Fruit fly (Drosophila melanogaster) whole organism, pupa: ENCODE measurements around the gene Taf4.

Experiments used
- CG12605 ChIP-seq: fragments of 200-800 bp; sonication (Bioruptor generic); IDR thresholded peaks from 2 replicates; pipeline ENCODE4 v1.3.6; 2022; ENCODE audit warnings: missing biosample characterization, missing genetic modification characterization
- CG13204 ChIP-seq: fragments of 200-800 bp; sonication (Bioruptor generic); optimal IDR thresholded peaks from 2 replicates; lab custom pipeline; 2018; ENCODE audit warnings: missing biosample characterization, mild to moderate bottlenecking, missing genetic modification characterization, moderate library complexity
- CG17806 ChIP-seq: fragments of 200-800 bp; sonication (Bioruptor generic); optimal IDR thresholded peaks from 2 replicates; lab custom pipeline; 2018; ENCODE audit warnings: missing biosample characterization, mild to moderate bottlenecking, missing genetic modification characterization, moderate library complexity
- CG32121 ChIP-seq: fragments of 200-800 bp; sonication (Bioruptor generic); IDR thresholded peaks from 2 replicates; pipeline ENCODE4 v1.3.6; 2022; ENCODE audit warnings: missing biosample characterization, missing genetic modification characterization
- CG34367 ChIP-seq: fragments of 200-800 bp; sonication (Bioruptor generic); optimal IDR thresholded peaks from 2 replicates; lab custom pipeline; 2018; ENCODE audit warnings: missing biosample characterization, mild to moderate bottlenecking, missing genetic modification characterization
- CG4496 ChIP-seq: fragments of 200-800 bp; sonication (Bioruptor generic); IDR thresholded peaks from 3 replicates; pipeline ENCODE4 v1.3.6; 2022; ENCODE audit warnings: missing biosample characterization, missing genetic modification characterization
- CG8159 ChIP-seq: fragments of 200-800 bp; sonication (Bioruptor generic); optimal IDR thresholded peaks from 3 replicates; lab custom pipeline; 2018; ENCODE audit warnings: missing biosample characterization, mild to moderate bottlenecking, missing genetic modification characterization, moderate library complexity
- D1 ChIP-seq: fragments of 200-800 bp; sonication (Bioruptor generic); optimal IDR thresholded peaks from 2 replicates; lab custom pipeline; 2018; ENCODE audit warnings: missing biosample characterization, mild to moderate bottlenecking, missing genetic modification characterization, moderate library complexity
- EcR ChIP-seq: fragments of 200-800 bp; sonication (Bioruptor generic); optimal IDR thresholded peaks from 3 replicates; lab custom pipeline; 2019; ENCODE audit warnings: missing biosample characterization, missing genetic modification characterization, mild to moderate bottlenecking, moderate library complexity, missing genetic modification reagents
- Pif1A ChIP-seq: fragments of 200-800 bp; sonication (Bioruptor generic); optimal IDR thresholded peaks from 3 replicates; lab custom pipeline; 2016; ENCODE audit warnings: missing biosample characterization, missing genetic modification characterization
- Pif1B ChIP-seq: fragments of 200-800 bp; sonication (Bioruptor generic); optimal IDR thresholded peaks from 3 replicates; lab custom pipeline; 2016; ENCODE audit warnings: missing biosample characterization, missing genetic modification characterization
- Snoo ChIP-seq: fragments of 200-800 bp; sonication (Bioruptor generic); optimal IDR thresholded peaks from 3 replicates; lab custom pipeline; 2017; ENCODE audit warnings: missing biosample characterization, mild to moderate bottlenecking, missing genetic modification characterization, inconsistent platforms
- gl ChIP-seq: fragments of 200-800 bp; sonication (Bioruptor generic); optimal IDR thresholded peaks from 2 replicates; lab custom pipeline; 2018; ENCODE audit warnings: missing biosample characterization, mild to moderate bottlenecking, missing genetic modification characterization
- rn ChIP-seq: fragments of 200-800 bp; sonication (Bioruptor generic); IDR thresholded peaks from 2 replicates; pipeline ENCODE4 v1.3.6; 2022; ENCODE audit warnings: missing biosample characterization, missing genetic modification characterization

DNA sequence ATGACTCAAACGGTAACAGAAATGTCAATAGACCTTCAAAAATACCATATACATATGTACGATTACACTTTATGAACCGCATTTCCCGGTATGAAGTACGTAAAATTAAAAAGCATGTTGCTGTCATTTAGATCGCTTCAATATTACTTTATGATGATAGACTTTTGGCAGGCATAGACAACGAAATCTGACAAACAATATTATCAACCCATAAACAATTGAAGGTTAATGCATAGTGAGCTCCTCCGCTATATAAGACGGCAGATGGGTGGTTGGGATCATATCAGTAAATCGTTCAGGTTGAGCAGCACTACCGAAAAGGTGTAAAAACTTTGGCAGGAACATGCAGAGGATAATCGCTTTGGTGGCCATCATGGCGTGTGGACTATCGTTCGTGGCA lies 29.3 kb upstream of the Taf4 start, which contains the start of gene CG13075:
- no peak for TF ChIP-seq Pif1B (GFP tag; lab: Kevin White, UChicago)
- no peak for TF ChIP-seq CG34367 (tag; lab: Kevin White, UChicago)
- TF ChIP-seq CG8159 (tag; lab: Kevin White, UChicago), result no peak
- TF ChIP-seq gl, result no peak
- no peak for TF ChIP-seq EcR (GFP tag; lab: Kevin White, UChicago)
- no peak for TF ChIP-seq D1
- no peak for TF ChIP-seq CG13204 (GFP tag; lab: Kevin White, UChicago)
- no peak for TF ChIP-seq CG4496 (GFP tag; lab: Robert Waterston, UW)
- TF ChIP-seq CG17806, result no peak
- TF ChIP-seq CG12605 (GFP tag; lab: Robert Waterston, UW), result no peak
- TF ChIP-seq Pif1A (GFP tag; lab: Kevin White, UChicago), result no peak
- TF ChIP-seq CG32121, result no peak
- TF ChIP-seq rn (GFP tag; lab: Robert Waterston, UW), result no peak
- no peak for TF ChIP-seq Snoo
